Fruit fly (Drosophila melanogaster) whole organism, embryonic: ENCODE results near the gene Ing3.

Experiments used
- Atf6 ChIP-seq: fragments of 200-800 bp; sonication (Bioruptor generic); IDR thresholded peaks from 2 replicates; pipeline ENCODE4 v1.3.6; 2022; ENCODE audit warnings: missing biosample characterization, missing genetic modification characterization
- Bgb ChIP-seq: fragments of 200-800 bp; sonication (Bioruptor generic); IDR thresholded peaks from 2 replicates; pipeline ENCODE4 v1.3.6; 2022; ENCODE audit warnings: missing biosample characterization, missing genetic modification characterization; ENCODE audit not compliant: partially characterized antibody
- CG12104 ChIP-seq: fragments of 200-800 bp; sonication (Bioruptor generic); optimal IDR thresholded peaks from 3 replicates; lab custom pipeline; 2016; ENCODE audit warnings: missing biosample characterization, missing genetic modification characterization
- CG13424 ChIP-seq: fragments of 200-800 bp; sonication (Bioruptor generic); optimal IDR thresholded peaks from 2 replicates; lab custom pipeline; 2019; ENCODE audit warnings: missing biosample characterization, mild to moderate bottlenecking, missing genetic modification characterization, moderate library complexity
- CG15514 ChIP-seq: fragments of 200-800 bp; sonication (Bioruptor generic); optimal IDR thresholded peaks from 3 replicates; lab custom pipeline; 2017; ENCODE audit warnings: missing biosample characterization, missing genetic modification characterization, mild to moderate bottlenecking, moderate library complexity, missing genetic modification reagents
- CG1647 ChIP-seq: fragments of 200-800 bp; sonication (Bioruptor generic); optimal IDR thresholded peaks from 3 replicates; lab custom pipeline; 2016; ENCODE audit warnings: missing biosample characterization, missing genetic modification characterization
- CG17359 ChIP-seq: fragments of 200-800 bp; sonication (Bioruptor generic); optimal IDR thresholded peaks from 3 replicates; lab custom pipeline; 2018; ENCODE audit warnings: missing biosample characterization, mild to moderate bottlenecking, missing genetic modification characterization, moderate library complexity
- CG17385 ChIP-seq: fragments of 200-800 bp; sonication (Bioruptor generic); optimal IDR thresholded peaks from 3 replicates; lab custom pipeline; 2018; ENCODE audit warnings: missing biosample characterization, mild to moderate bottlenecking, missing genetic modification characterization
- CG17802 ChIP-seq: fragments of 200-800 bp; sonication (Bioruptor generic); optimal IDR thresholded peaks from 2 replicates; lab custom pipeline; 2018; ENCODE audit warnings: missing biosample characterization, mild to moderate bottlenecking, missing genetic modification characterization, moderate library complexity
- CG3065 ChIP-seq: fragments of 200-800 bp; sonication (Bioruptor generic); optimal IDR thresholded peaks from 2 replicates; lab custom pipeline; 2016; ENCODE audit warnings: missing biosample characterization, missing genetic modification characterization
- CG33213 ChIP-seq: fragments of 200-800 bp; sonication (Bioruptor generic); optimal IDR thresholded peaks from 3 replicates; lab custom pipeline; 2016; ENCODE audit warnings: missing biosample characterization, missing genetic modification characterization
- CG3838 ChIP-seq: fragments of 200-800 bp; sonication (Bioruptor generic); optimal IDR thresholded peaks from 3 replicates; lab custom pipeline; 2016; ENCODE audit warnings: missing biosample characterization, missing genetic modification characterization
- CG42726 ChIP-seq: fragments of 200-800 bp; sonication (Bioruptor generic); IDR thresholded peaks from 2 replicates; pipeline ENCODE4 v1.3.6; 2022; ENCODE audit warnings: missing biosample characterization, missing genetic modification characterization; ENCODE audit not compliant: partially characterized antibody
- CG4617 ChIP-seq: fragments of 200-800 bp; sonication (Bioruptor generic); optimal IDR thresholded peaks from 3 replicates; lab custom pipeline; 2016; ENCODE audit warnings: missing biosample characterization, missing genetic modification characterization, borderline replicate concordance
- CG6765 ChIP-seq: fragments of 200-800 bp; sonication (Bioruptor generic); optimal IDR thresholded peaks from 3 replicates; lab custom pipeline; 2017; ENCODE audit warnings: missing biosample characterization, mild to moderate bottlenecking, missing genetic modification characterization
- CG8281 ChIP-seq: fragments of 200-800 bp; sonication (Bioruptor generic); optimal IDR thresholded peaks from 2 replicates; lab custom pipeline; 2018; ENCODE audit warnings: missing biosample characterization, mild to moderate bottlenecking, missing genetic modification characterization, moderate library complexity
- CTCF ChIP-seq: fragments of 200-800 bp; sonication (Bioruptor generic); optimal IDR thresholded peaks from 2 replicates; lab custom pipeline; 2017; ENCODE audit warnings: missing biosample characterization, mild to moderate bottlenecking, missing genetic modification characterization, moderate library complexity
- E2f2 ChIP-seq: fragments of 200-800 bp; sonication (Bioruptor generic); IDR thresholded peaks from 2 replicates; pipeline ENCODE4 v1.3.6; 2022; ENCODE audit warnings: missing biosample characterization, missing genetic modification characterization
- Elba2 ChIP-seq: fragments of 200-800 bp; sonication (Bioruptor generic); optimal IDR thresholded peaks from 3 replicates; lab custom pipeline; 2016; ENCODE audit warnings: missing biosample characterization, missing genetic modification characterization
- Fer3 ChIP-seq: fragments of 200-800 bp; sonication (Bioruptor generic); optimal IDR thresholded peaks from 2 replicates; lab custom pipeline; 2018; ENCODE audit warnings: missing biosample characterization, mild to moderate bottlenecking, missing genetic modification characterization, moderate library complexity
- HLH4C ChIP-seq: fragments of 200-800 bp; sonication (Bioruptor generic); IDR thresholded peaks from 3 replicates; pipeline ENCODE4 v1.3.6; 2022; ENCODE audit warnings: missing biosample characterization, missing genetic modification characterization; ENCODE audit not compliant: partially characterized antibody
- HLHmδ ChIP-seq: fragments of 200-800 bp; sonication (Bioruptor generic); optimal IDR thresholded peaks from 2 replicates; lab custom pipeline; 2018; ENCODE audit warnings: missing biosample characterization, mild to moderate bottlenecking, missing genetic modification characterization, moderate library complexity
- Hand ChIP-seq: fragments of 200-800 bp; sonication (Bioruptor generic); optimal IDR thresholded peaks from 2 replicates; lab custom pipeline; 2017; ENCODE audit warnings: mild to moderate bottlenecking, missing biosample characterization, missing genetic modification reagents, missing genetic modification characterization
- HmgD ChIP-seq: fragments of 200-800 bp; sonication (Bioruptor generic); optimal IDR thresholded peaks from 3 replicates; lab custom pipeline; 2016; ENCODE audit warnings: missing biosample characterization, missing genetic modification characterization
- MBD-R2 ChIP-seq: fragments of 200-800 bp; sonication (Bioruptor generic); IDR thresholded peaks from 2 replicates; pipeline ENCODE4 v1.3.6; 2022; ENCODE audit warnings: missing biosample characterization, missing genetic modification characterization
- MESR4 ChIP-seq: fragments of 200-800 bp; sonication (Bioruptor generic); optimal IDR thresholded peaks from 2 replicates; lab custom pipeline; 2018; ENCODE audit warnings: missing biosample characterization, mild to moderate bottlenecking, missing genetic modification characterization, moderate library complexity
- MTF-1 ChIP-seq: fragments of 200-800 bp; sonication (Bioruptor generic); optimal IDR thresholded peaks from 2 replicates; lab custom pipeline; 2018; ENCODE audit warnings: missing biosample characterization, mild to moderate bottlenecking, missing genetic modification characterization, borderline replicate concordance
- Opbp ChIP-seq: fragments of 200-800 bp; sonication (Bioruptor generic); IDR thresholded peaks from 3 replicates; pipeline ENCODE4 v1.3.6; 2022; ENCODE audit warnings: missing biosample characterization, missing genetic modification characterization; ENCODE audit not compliant: partially characterized antibody
- Scr ChIP-seq: fragments of 200-800 bp; sonication (Bioruptor generic); IDR thresholded peaks from 2 replicates; pipeline ENCODE4 v1.3.6; 2022; ENCODE audit warnings: missing biosample characterization, missing genetic modification characterization; ENCODE audit not compliant: partially characterized antibody
- Sin3A ChIP-seq: fragments of >200 bp; optimal IDR thresholded peaks from 2 replicates; lab custom pipeline; 2018
- abd-A ChIP-seq: fragments of 200-800 bp; sonication (Bioruptor generic); optimal IDR thresholded peaks from 3 replicates; lab custom pipeline; 2019; ENCODE audit warnings: missing biosample characterization, mild to moderate bottlenecking, missing genetic modification characterization, moderate library complexity
- chinmo ChIP-seq: fragments of 200-800 bp; sonication (Bioruptor generic); IDR thresholded peaks from 4 replicates; pipeline ENCODE4 v1.3.6; 2022; ENCODE audit warnings: missing biosample characterization, missing genetic modification characterization; ENCODE audit not compliant: partially characterized antibody
- gfzf ChIP-seq: fragments of 200-800 bp; sonication (Bioruptor generic); optimal IDR thresholded peaks from 2 replicates; lab custom pipeline; 2016; ENCODE audit warnings: missing biosample characterization, mild to moderate bottlenecking, missing genetic modification characterization, moderate library complexity
- hb ChIP-seq: fragments of 200-800 bp; sonication (Bioruptor generic); IDR thresholded peaks from 3 replicates; pipeline ENCODE4 v1.3.6; 2022; ENCODE audit warnings: missing biosample characterization, missing genetic modification characterization; ENCODE audit not compliant: partially characterized antibody
- jumu ChIP-seq: fragments of 200-800 bp; sonication (Bioruptor generic); optimal IDR thresholded peaks from 3 replicates; lab custom pipeline; 2016; ENCODE audit warnings: missing biosample characterization, missing genetic modification characterization
- klu ChIP-seq: fragments of 200-800 bp; sonication (Bioruptor generic); IDR thresholded peaks from 2 replicates; pipeline ENCODE4 v1.3.6; 2022; ENCODE audit warnings: missing biosample characterization, missing genetic modification characterization
- knrl ChIP-seq: fragments of 200-800 bp; sonication (Bioruptor generic); IDR thresholded peaks from 3 replicates; pipeline ENCODE4 v1.3.6; 2022; ENCODE audit warnings: missing biosample characterization, missing genetic modification characterization; ENCODE audit not compliant: partially characterized antibody
- lmd ChIP-seq: fragments of 200-800 bp; sonication (Bioruptor generic); IDR thresholded peaks from 2 replicates; pipeline ENCODE4 v1.3.6; 2022; ENCODE audit warnings: missing biosample characterization, missing genetic modification characterization
- nau ChIP-seq: fragments of 200-800 bp; sonication (Bioruptor generic); optimal IDR thresholded peaks from 3 replicates; lab custom pipeline; 2017; ENCODE audit warnings: missing biosample characterization, mild to moderate bottlenecking, missing genetic modification characterization, missing genetic modification reagents
- pan ChIP-seq, 4 experiments: fragments of >200 bp in 3 of 4; fragments of 200-800 bp in 1 of 4; sonication (Bioruptor generic) in 1 of 4; optimal IDR thresholded peaks in 3 of 4; IDR thresholded peaks in 1 of 4; 2 replicates each; pipeline versions ENCODE4 v1.3.6 to Lab custom; 2017 to 2022; ENCODE audit warnings: missing biosample characterization in 2 of 4, missing genetic modification characterization in 2 of 4, mixed read lengths in 1 of 4
- pzg ChIP-seq: fragments of 200-800 bp; sonication (Bioruptor generic); optimal IDR thresholded peaks from 3 replicates; lab custom pipeline; 2018; ENCODE audit warnings: missing biosample characterization, mild to moderate bottlenecking, missing genetic modification characterization, moderate library complexity
- row ChIP-seq: fragments of 200-800 bp; sonication (Bioruptor generic); IDR thresholded peaks from 3 replicates; pipeline ENCODE4 v1.3.6; 2022; ENCODE audit warnings: missing biosample characterization, missing genetic modification characterization
- slbo ChIP-seq: fragments of 200-800 bp; sonication (Bioruptor generic); IDR thresholded peaks from 2 replicates; pipeline ENCODE4 v1.3.6; 2022; ENCODE audit warnings: missing biosample characterization, missing genetic modification characterization
- sna ChIP-seq: fragments of 200-800 bp; sonication (Bioruptor generic); IDR thresholded peaks from 2 replicates; pipeline ENCODE4 v1.3.6; 2022; ENCODE audit warnings: missing biosample characterization, missing genetic modification characterization; ENCODE audit not compliant: partially characterized antibody
- stwl ChIP-seq: fragments of 200-800 bp; sonication (Bioruptor generic); optimal IDR thresholded peaks from 3 replicates; lab custom pipeline; 2018; ENCODE audit warnings: missing biosample characterization, mild to moderate bottlenecking, missing genetic modification characterization, moderate library complexity
- sug ChIP-seq: fragments of 200-800 bp; optimal IDR thresholded peaks from 2 replicates; lab custom pipeline; 2019; ENCODE audit warnings: missing biosample characterization, mild to moderate bottlenecking, missing genetic modification characterization, moderate library complexity
- unc-4 ChIP-seq: fragments of 200-800 bp; sonication (Bioruptor generic); IDR thresholded peaks from 2 replicates; pipeline ENCODE4 v1.3.6; 2022; ENCODE audit warnings: missing biosample characterization, missing genetic modification characterization; ENCODE audit not compliant: partially characterized antibody

Gene Ing3

dm6 chrX:18657012-18657411, 4.1 kb upstream of the Ing3 start, which contains the start of gene CG6659 (continued):
- peak; percentile 55 for TF ChIP-seq MESR4 (GFP tag; lab: Kevin White, UChicago)
- TF ChIP-seq sug (tag; lab: Kevin White, UChicago), result no peak
- TF ChIP-seq CG3065, result peak; percentile 67
- no peak for TF ChIP-seq MTF-1 (GFP tag; lab: Kevin White, UChicago)
- peak; percentile 16 for TF ChIP-seq Elba2 (GFP tag; lab: Kevin White, UChicago)
- no peak for TF ChIP-seq abd-A (tag; lab: Kevin White, UChicago)
- peak; percentile 11 for TF ChIP-seq stwl (tag; lab: Kevin White, UChicago)
- TF ChIP-seq Hand (GFP tag; lab: Kevin White, UChicago), result no peak
- TF ChIP-seq HmgD (GFP tag; lab: Kevin White, UChicago), result no peak
- peak; percentile 87 for TF ChIP-seq row (GFP tag; lab: Robert Waterston, UW)
- TF ChIP-seq Sin3A (lab: Kevin White, UChicago), result peak; percentile 28

dm6 chrX:18650252-18650651, 2.6 kb downstream of the Ing3 start, which contains the start of gene Hou:
Gene Hou, minus strand, starts transcription at chrX:18650444.
- TF ChIP-seq hb (GFP tag; lab: Robert Waterston, UW), result no peak
- no peak for TF ChIP-seq CG33213 (GFP tag; lab: Kevin White, UChicago)
- peak; percentile 66 for TF ChIP-seq unc-4 (GFP tag; lab: Robert Waterston, UW)
- TF ChIP-seq CG6765 (GFP tag; lab: Kevin White, UChicago), result no peak
- peak; percentile 24 for TF ChIP-seq CG17359
- peak; percentile 72 for TF ChIP-seq CG4617 (GFP tag; lab: Kevin White, UChicago)
- no peak for TF ChIP-seq slbo (GFP tag; lab: Robert Waterston, UW)
- no peak for TF ChIP-seq CG3838 (GFP tag; lab: Kevin White, UChicago)
- peak; percentile 65 for TF ChIP-seq Scr
- peak; percentile 49; the same call in 1 of the 3 replicates for TF ChIP-seq knrl (GFP tag; lab: Robert Waterston, UW)
- TF ChIP-seq nau, result no peak
- no peak for TF ChIP-seq pan (optimal IDR thresholded peaks at IDR 0.05; lab: Kevin White, UChicago)
- TF ChIP-seq pan (GFP tag; optimal IDR thresholded peaks at IDR 0.05 in 1 of 2, IDR thresholded peaks at IDR 0.05 in 1 of 2), result no peak
- TF ChIP-seq lmd, result no peak
- TF ChIP-seq jumu (GFP tag; lab: Kevin White, UChicago), result no peak
- TF ChIP-seq CG13424 (tag; lab: Kevin White, UChicago), result no peak
- peak; percentile 62 for TF ChIP-seq MBD-R2
- TF ChIP-seq Opbp (GFP tag; lab: Robert Waterston, UW), result peak; percentile 44; the same call in 1 of the 3 replicates
- TF ChIP-seq Bgb (GFP tag; lab: Robert Waterston, UW), result peak; percentile 63
- 0 out of 2 replicates have a peak, but pooled peaks have one; percentile 51 for TF ChIP-seq CG42726 (GFP tag; lab: Robert Waterston, UW)
- no peak for TF ChIP-seq CG17385
- TF ChIP-seq CG15514 (GFP tag; lab: Kevin White, UChicago), result peak; percentile 53
- no peak for TF ChIP-seq CG12104 (GFP tag; lab: Kevin White, UChicago)
- peak; percentile 78; the same call in 3 of the 4 replicates for TF ChIP-seq chinmo (GFP tag; lab: Robert Waterston, UW)
- peak; percentile 71 for TF ChIP-seq pzg (GFP tag; lab: Kevin White, UChicago)
- TF ChIP-seq Fer3 (tag; lab: Kevin White, UChicago), result no peak
- TF ChIP-seq gfzf (GFP tag; lab: Kevin White, UChicago), result peak; percentile 72
- no peak for TF ChIP-seq HLHmδ (GFP tag; lab: Kevin White, UChicago)
- peak; percentile 94 for TF ChIP-seq E2f2 (GFP tag; lab: Robert Waterston, UW)
- peak; percentile 21 for TF ChIP-seq CTCF (GFP tag; lab: Kevin White, UChicago)
- TF ChIP-seq klu (GFP tag; lab: Robert Waterston, UW), result no peak
- no peak for TF ChIP-seq CG1647 (GFP tag; lab: Kevin White, UChicago)
- TF ChIP-seq Atf6 (GFP tag; lab: Robert Waterston, UW), result no peak
- peak; percentile 17; the same call in 1 of the 2 replicates for TF ChIP-seq sna (GFP tag; lab: Robert Waterston, UW)
- TF ChIP-seq stwl (tag; lab: Kevin White, UChicago), result peak; percentile 49
- peak; percentile 21 for TF ChIP-seq Sin3A (lab: Kevin White, UChicago)
- TF ChIP-seq HLH4C, result peak; percentile 41; the same call in 2 of the 3 replicates
- TF ChIP-seq CG17802 (tag; lab: Kevin White, UChicago), result no peak
- no peak for TF ChIP-seq CG8281 (tag; lab: Kevin White, UChicago)
